Worm (Caenorhabditis elegans) whole organism, L3 larva: ENCODE results near the gene sra-12.

Experiments
- R02D3.7 ChIP-seq: fragments of 150-350 bp; optimal IDR thresholded peaks from 2 replicates; lab custom pipeline; 2014; ENCODE audit warnings: missing biosample characterization, missing genetic modification characterization
- aly-2 ChIP-seq: fragments of 150-350 bp; optimal IDR thresholded peaks from 2 replicates; lab custom pipeline; 2014; ENCODE audit warnings: missing biosample characterization, missing genetic modification characterization
- ama-1 ChIP-seq: fragments of 150-350 bp; optimal IDR thresholded peaks from 2 replicates; lab custom pipeline; 2018
- ceh-82 ChIP-seq: fragments of 150-350 bp; optimal IDR thresholded peaks from 2 replicates; lab custom pipeline; 2014; ENCODE audit warnings: missing biosample characterization, missing genetic modification characterization
- ceh-9 ChIP-seq: sonication (generic microtip); optimal IDR thresholded peaks from 2 replicates; lab custom pipeline; 2018; ENCODE audit warnings: missing biosample characterization, missing genetic modification characterization
- daf-12 ChIP-seq: fragments of 150-350 bp; optimal IDR thresholded peaks from 2 replicates; lab custom pipeline; 2014; ENCODE audit warnings: missing biosample characterization, missing genetic modification reagents, missing genetic modification characterization
- egl-27 ChIP-seq: sonication (generic microtip); optimal IDR thresholded peaks from 4 replicates; lab custom pipeline; 2017; ENCODE audit warnings: missing biosample characterization, missing genetic modification reagents, missing genetic modification characterization
- egl-5 ChIP-seq: fragments of 150-350 bp; optimal IDR thresholded peaks from 2 replicates; lab custom pipeline; 2017; ENCODE audit warnings: missing biosample characterization, missing genetic modification reagents, missing genetic modification characterization, inconsistent platforms
- elt-2 ChIP-seq: sonication (generic microtip); optimal IDR thresholded peaks from 2 replicates; lab custom pipeline; 2016; ENCODE audit warnings: missing genetic modification reagents, mild to moderate bottlenecking, missing genetic modification characterization, missing compliant biosample characterization
- elt-3 ChIP-seq, 3 experiments: fragments of 150-350 bp in 1 of 3; sonication (generic microtip) in 2 of 3; optimal IDR thresholded peaks; 2 replicates in 2 of 3; 4 replicates in 1 of 3; lab custom pipeline; 2014 to 2017; ENCODE audit warnings: missing biosample characterization in 3 of 3, missing genetic modification characterization in 3 of 3
- eor-1 ChIP-seq, 2 experiments: fragments of 150-350 bp; optimal IDR thresholded peaks; 2 replicates each; lab custom pipeline; 2014 to 2018; ENCODE audit warnings: missing biosample characterization in 2 of 2, missing genetic modification characterization in 2 of 2
- fkh-10 ChIP-seq: sonication (generic microtip); optimal IDR thresholded peaks from 2 replicates; lab custom pipeline; 2017; ENCODE audit warnings: missing biosample characterization, missing genetic modification reagents, missing genetic modification characterization
- fos-1 ChIP-seq: fragments of 150-350 bp; optimal IDR thresholded peaks from 2 replicates; lab custom pipeline; 2014; ENCODE audit warnings: missing biosample characterization, missing genetic modification characterization
- hmg-11 ChIP-seq: sonication (generic microtip); optimal IDR thresholded peaks from 2 replicates; lab custom pipeline; 2016; ENCODE audit warnings: missing genetic modification characterization, missing compliant biosample characterization
- jun-1 ChIP-seq: fragments of 150-350 bp; optimal IDR thresholded peaks from 2 replicates; lab custom pipeline; 2014; ENCODE audit warnings: missing biosample characterization, missing genetic modification reagents, missing genetic modification characterization
- lin-39 ChIP-seq: fragments of 150-350 bp; optimal IDR thresholded peaks from 2 replicates; lab custom pipeline; 2018; ENCODE audit warnings: missing biosample characterization, missing genetic modification reagents, missing genetic modification characterization
- lsy-12 ChIP-seq: sonication (generic microtip); optimal IDR thresholded peaks from 2 replicates; lab custom pipeline; 2016; ENCODE audit warnings: mild to moderate bottlenecking, missing genetic modification characterization, missing compliant biosample characterization
- mdl-1 ChIP-seq: fragments of 150-350 bp; optimal IDR thresholded peaks from 2 replicates; lab custom pipeline; 2014; ENCODE audit warnings: missing biosample characterization, missing genetic modification characterization
- mml-1 ChIP-seq: fragments of 150-350 bp; sonication (generic microtip); optimal IDR thresholded peaks from 3 replicates; lab custom pipeline; 2014; ENCODE audit warnings: missing biosample characterization, missing genetic modification characterization
- nfya-1 ChIP-seq: sonication (generic microtip); optimal IDR thresholded peaks from 2 replicates; lab custom pipeline; 2017; ENCODE audit warnings: missing genetic modification characterization, mild to moderate bottlenecking, missing compliant biosample characterization, antibody characterized with exemption, moderate library complexity; ENCODE audit not compliant: insufficient read depth
- nhr-11 ChIP-seq: fragments of 150-350 bp; optimal IDR thresholded peaks from 2 replicates; lab custom pipeline; 2014; ENCODE audit warnings: missing biosample characterization, missing genetic modification characterization
- nhr-12 ChIP-seq: fragments of 150-350 bp; optimal IDR thresholded peaks from 2 replicates; lab custom pipeline; 2014; ENCODE audit warnings: missing biosample characterization, missing genetic modification characterization
- nhr-25 ChIP-seq: sonication (generic microtip); optimal IDR thresholded peaks from 2 replicates; lab custom pipeline; 2017; ENCODE audit warnings: missing biosample characterization, missing genetic modification characterization
- nhr-28 ChIP-seq: fragments of 150-350 bp; optimal IDR thresholded peaks from 2 replicates; lab custom pipeline; 2014; ENCODE audit warnings: missing biosample characterization, missing genetic modification characterization
- nhr-43 ChIP-seq: sonication (generic microtip); optimal IDR thresholded peaks from 2 replicates; lab custom pipeline; 2016; ENCODE audit warnings: mild to moderate bottlenecking, missing genetic modification characterization, missing compliant biosample characterization; ENCODE audit not compliant: poor library complexity, severe bottlenecking
- nhr-67 ChIP-seq: fragments of 150-350 bp; optimal IDR thresholded peaks from 2 replicates; lab custom pipeline; 2014; ENCODE audit warnings: missing biosample characterization, missing genetic modification characterization
- nhr-76 ChIP-seq: fragments of 150-350 bp; sonication (generic microtip); optimal IDR thresholded peaks from 5 replicates; lab custom pipeline; 2014; ENCODE audit warnings: missing biosample characterization, missing genetic modification characterization
- nhr-77 ChIP-seq: fragments of 150-350 bp; optimal IDR thresholded peaks from 2 replicates; lab custom pipeline; 2014; ENCODE audit warnings: missing biosample characterization, missing genetic modification characterization
- pha-4 ChIP-seq: fragments of 150-350 bp; optimal IDR thresholded peaks from 2 replicates; lab custom pipeline; 2014; ENCODE audit warnings: missing biosample characterization, missing genetic modification reagents, missing genetic modification characterization
- pqm-1 ChIP-seq: fragments of 150-350 bp; optimal IDR thresholded peaks from 2 replicates; lab custom pipeline; 2017; ENCODE audit warnings: missing biosample characterization, missing genetic modification characterization, inconsistent platforms
- sea-2 ChIP-seq: fragments of 150-350 bp; sonication (generic microtip); optimal IDR thresholded peaks from 4 replicates; lab custom pipeline; 2014; ENCODE audit warnings: missing biosample characterization, missing genetic modification reagents, missing genetic modification characterization
- skn-1 ChIP-seq: fragments of 150-350 bp; optimal IDR thresholded peaks from 2 replicates; lab custom pipeline; 2014; ENCODE audit warnings: missing biosample characterization, missing genetic modification characterization
- snpc-4 ChIP-seq: fragments of 150-350 bp; optimal IDR thresholded peaks from 2 replicates; lab custom pipeline; 2014; ENCODE audit warnings: missing biosample characterization, missing genetic modification characterization
- zag-1 ChIP-seq: fragments of 150-350 bp; optimal IDR thresholded peaks from 2 replicates; lab custom pipeline; 2014; ENCODE audit warnings: missing biosample characterization, missing genetic modification characterization

sra-12 gene

ce11 chrII:10861305-10861704 is 43.0 kb downstream of the sra-12 start:
- TF ChIP-seq nfya-1 (tag; lab: Kevin White, UChicago) (peak; percentile 99), pha-4 (no peak), mml-1 (no peak), mdl-1 (tag; lab: Kevin White, UChicago) (no peak), nhr-77 (no peak), nhr-43 (tag; lab: Kevin White, UChicago) (no peak), elt-2 (no peak)
- TF ChIP-seq, all 47 proteins: peak for 1

- TF ChIP-seq elt-3 (tag; optimal IDR thresholded peaks at IDR 0.05; lab: Kevin White, UChicago) (no peak), mml-1 (no peak), zag-1 (tag; lab: Kevin White, UChicago) (no peak), pqm-1 (tag; lab: Kevin White, UChicago) (peak; percentile 51), R02D3.7 (tag; lab: Kevin White, UChicago) (no peak), nfya-1 (tag; lab: Kevin White, UChicago) (no peak), elt-2 (peak; percentile 74), jun-1 (tag; lab: Kevin White, UChicago) (peak; percentile 13), pha-4 (peak; percentile 9), skn-1 (tag; lab: Kevin White, UChicago) (no peak), snpc-4 (tag; lab: Kevin White, UChicago) (no peak), egl-5 (tag; lab: Kevin White, UChicago) (no peak), sea-2 (no peak), nhr-12 (tag; lab: Kevin White, UChicago) (no peak), aly-2 (tag; lab: Kevin White, UChicago) (no peak), ceh-82 (no peak)
- TF ChIP-seq, all 47 proteins: peak for 4
Measured at ce11 chrII:10860840-10861239, 43.4 kb downstream of the sra-12 start, which contains the start of gene M106.3. Gene M106.3, minus strand, starts transcription at chrII:10860909.

ce11 chrII:10859359-10859758 is 44.9 kb downstream of the sra-12 start:
- TF ChIP-seq elt-2 (peak; percentile 3), R02D3.7 (tag; lab: Kevin White, UChicago) (no peak)

- TF ChIP-seq elt-3 (tag; optimal IDR thresholded peaks at IDR 0.05; lab: Kevin White, UChicago) (no peak), skn-1 (tag; lab: Kevin White, UChicago) (no peak), snpc-4 (tag; lab: Kevin White, UChicago) (no peak), ceh-9 (tag; lab: Kevin White, UChicago) (no peak), fkh-10 (GFP tag; lab: Kevin White, UChicago) (no peak), eor-1 (tag; optimal IDR thresholded peaks at IDR 0.05; lab: Kevin White, UChicago) (no peak), nhr-76 (tag; lab: Kevin White, UChicago) (no peak), mml-1 (no peak), egl-27 (tag; lab: Kevin White, UChicago) (no peak), zag-1 (tag; lab: Kevin White, UChicago) (no peak), hmg-11 (no peak), fos-1 (tag; lab: Kevin White, UChicago) (no peak), mdl-1 (tag; lab: Kevin White, UChicago) (no peak), nhr-11 (tag; lab: Kevin White, UChicago) (no peak), daf-12 (tag; lab: Kevin White, UChicago) (no peak), ama-1 (lab: Kevin White, UChicago) (no peak), nhr-67 (tag; lab: Kevin White, UChicago) (no peak), ceh-82 (no peak), egl-5 (tag; lab: Kevin White, UChicago) (no peak)
Measured at ce11 chrII:10857077-10857476, 47.2 kb downstream of the sra-12 start, which contains the start of gene M106.7. Gene M106.7, minus strand, starts transcription at chrII:10857177.

- TF ChIP-seq mml-1 (no peak), nhr-67 (tag; lab: Kevin White, UChicago) (no peak), aly-2 (tag; lab: Kevin White, UChicago) (no peak), daf-12 (tag; lab: Kevin White, UChicago) (no peak), sea-2 (no peak), nhr-28 (tag; lab: Kevin White, UChicago) (no peak), hmg-11 (no peak), nhr-43 (tag; lab: Kevin White, UChicago) (no peak), elt-3 (tag; optimal IDR thresholded peaks at IDR 0.05; lab: Kevin White, UChicago) (no peak), lsy-12 (tag; lab: Kevin White, UChicago) (no peak), lin-39 (tag; lab: Kevin White, UChicago) (no peak), egl-27 (tag; lab: Kevin White, UChicago) (no peak), nhr-25 (no peak), nhr-12 (tag; lab: Kevin White, UChicago) (no peak), pha-4 (no peak), pqm-1 (tag; lab: Kevin White, UChicago) (no peak), ama-1 (lab: Kevin White, UChicago) (no peak), jun-1 (tag; lab: Kevin White, UChicago) (no peak), mdl-1 (tag; lab: Kevin White, UChicago) (no peak)
Measured at ce11 chrII:10852880-10853279, 51.4 kb downstream of the sra-12 start.
